Worm (Caenorhabditis elegans): Measurements from ENCODE around the gene ggtb-1.

ce11 chrIII:7096481-7096880 lies 37.1 kb upstream of the ggtb-1 start:
- TF ChIP-seq him-1 (tag; optimal IDR thresholded peaks at IDR 0.05) (no peak), dao-5 (tag; optimal IDR thresholded peaks at IDR 0.05) (no peak)

Data from whole organism, L4/young adult.